Worm (Caenorhabditis elegans): Measurements from ENCODE around the gene Y53G8AM.4.

DNA sequence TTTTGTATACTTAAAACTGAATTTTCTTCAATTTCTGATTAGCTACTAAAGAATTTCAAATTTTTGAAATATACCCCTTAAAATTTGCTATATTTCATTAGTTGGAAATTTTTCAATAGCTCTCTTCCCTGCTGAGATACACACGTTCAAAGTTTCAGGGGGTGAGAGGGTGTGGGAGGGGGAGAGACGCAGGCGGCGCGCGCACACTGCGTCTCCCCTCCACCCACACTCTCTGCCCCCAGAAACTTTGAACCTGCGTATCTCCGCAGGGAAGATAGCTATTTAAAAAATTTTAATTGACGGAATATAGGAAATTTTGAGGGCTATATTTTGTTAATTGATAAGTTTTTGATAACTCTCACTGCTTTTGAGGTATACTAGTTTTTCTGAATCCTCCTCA, 32.8 kb downstream of the Y53G8AM.4 start:
- no peak for TF ChIP-seq nhr-41 (GFP tag; IDR thresholded peaks at IDR 0.05)
- TF ChIP-seq nhr-77 (tag; optimal IDR thresholded peaks at IDR 0.05), result no peak
- no peak for TF ChIP-seq nhr-25 (tag; optimal IDR thresholded peaks at IDR 0.05; ENCODE audit: borderline replicate concordance, insufficient read depth)
- no peak for TF ChIP-seq egl-43 (GFP tag; IDR thresholded peaks at IDR 0.05)
- TF ChIP-seq snpc-4 (tag; optimal IDR thresholded peaks at IDR 0.05), result no peak
- TF ChIP-seq lin-15B (tag; optimal IDR thresholded peaks at IDR 0.05), result no peak
- TF ChIP-seq mep-1 (tag; optimal IDR thresholded peaks at IDR 0.05), result no peak
- TF ChIP-seq zag-1 (tag; optimal IDR thresholded peaks at IDR 0.05), result no peak
- no peak for TF ChIP-seq nhr-237 (tag; optimal IDR thresholded peaks at IDR 0.05)
- TF ChIP-seq mes-2 (tag; optimal IDR thresholded peaks at IDR 0.05; ENCODE audit: poor library complexity, severe bottlenecking), result no peak
- TF ChIP-seq lin-38 (GFP tag; IDR thresholded peaks at IDR 0.05), result no peak
- no peak for TF ChIP-seq mdl-1 (tag; optimal IDR thresholded peaks at IDR 0.05)

All from whole organism, L4 larva.